Fruit fly (Drosophila melanogaster) whole organism, embryonic: Measurements from ENCODE around the gene kibra.
A peak's percentile ranks its signal among the peaks of the same experiment; 100 is the strongest.

Experiments used
- Atf-2 ChIP-seq: fragments of 200-800 bp; sonication (Bioruptor generic); optimal IDR thresholded peaks from 2 replicates; lab custom pipeline; 2016; ENCODE audit warnings: missing biosample characterization, missing genetic modification characterization
- BEAF-32 ChIP-seq: fragments of 200-800 bp; sonication (Bioruptor generic); optimal IDR thresholded peaks from 3 replicates; lab custom pipeline; 2017; ENCODE audit warnings: missing biosample characterization, missing genetic modification characterization, mild to moderate bottlenecking, moderate library complexity, missing genetic modification reagents
- CG11247 ChIP-seq: fragments of 200-800 bp; sonication (Bioruptor generic); IDR thresholded peaks from 2 replicates; pipeline ENCODE4 v1.3.6; 2022; ENCODE audit warnings: missing biosample characterization, missing genetic modification characterization
- CG11504 ChIP-seq: fragments of 200-800 bp; sonication (Bioruptor generic); optimal IDR thresholded peaks from 3 replicates; lab custom pipeline; 2019; ENCODE audit warnings: missing biosample characterization, mild to moderate bottlenecking, missing genetic modification characterization, moderate library complexity
- CG12744 ChIP-seq: fragments of 200-800 bp; sonication (Bioruptor generic); optimal IDR thresholded peaks from 2 replicates; lab custom pipeline; 2016; ENCODE audit warnings: missing biosample characterization, missing genetic modification characterization
- CG13775 ChIP-seq: fragments of 200-800 bp; sonication (Bioruptor generic); optimal IDR thresholded peaks from 3 replicates; lab custom pipeline; 2017; ENCODE audit warnings: missing biosample characterization, mild to moderate bottlenecking, missing genetic modification characterization
- CG14441 ChIP-seq: fragments of 200-800 bp; sonication (Bioruptor generic); IDR thresholded peaks from 2 replicates; pipeline ENCODE4 v1.3.6; 2022; ENCODE audit warnings: missing biosample characterization, missing genetic modification characterization
- CG14710 ChIP-seq: fragments of 200-800 bp; sonication (Bioruptor generic); optimal IDR thresholded peaks from 3 replicates; lab custom pipeline; 2019; ENCODE audit warnings: missing biosample characterization, mild to moderate bottlenecking, missing genetic modification characterization, moderate library complexity
- CG1602 ChIP-seq: fragments of 200-800 bp; sonication (Bioruptor generic); optimal IDR thresholded peaks from 3 replicates; lab custom pipeline; 2016; ENCODE audit warnings: missing biosample characterization, missing genetic modification characterization
- CG17802 ChIP-seq: fragments of 200-800 bp; sonication (Bioruptor generic); optimal IDR thresholded peaks from 2 replicates; lab custom pipeline; 2018; ENCODE audit warnings: missing biosample characterization, mild to moderate bottlenecking, missing genetic modification characterization, moderate library complexity
- CG17912 ChIP-seq: fragments of 200-800 bp; sonication (Bioruptor generic); optimal IDR thresholded peaks from 2 replicates; lab custom pipeline; 2018; ENCODE audit warnings: missing biosample characterization, mild to moderate bottlenecking, missing genetic modification characterization
- CG18476 ChIP-seq: fragments of 200-800 bp; sonication (Bioruptor generic); optimal IDR thresholded peaks from 2 replicates; lab custom pipeline; 2016; ENCODE audit warnings: missing biosample characterization, mild to moderate bottlenecking, missing genetic modification characterization
- CG2116 ChIP-seq: fragments of 200-800 bp; sonication (Bioruptor generic); optimal IDR thresholded peaks from 3 replicates; lab custom pipeline; 2018; ENCODE audit warnings: missing biosample characterization, mild to moderate bottlenecking, missing genetic modification characterization
- CG2199 ChIP-seq: fragments of 200-800 bp; sonication (Bioruptor generic); IDR thresholded peaks from 3 replicates; pipeline ENCODE4 v1.3.6; 2022; ENCODE audit warnings: missing biosample characterization, missing genetic modification characterization
- CG2202 ChIP-seq: fragments of 200-800 bp; sonication (Bioruptor generic); optimal IDR thresholded peaks from 2 replicates; lab custom pipeline; 2018; ENCODE audit warnings: missing biosample characterization, mild to moderate bottlenecking, missing genetic modification characterization
- CG31388 ChIP-seq: fragments of 200-800 bp; sonication (Bioruptor generic); optimal IDR thresholded peaks from 2 replicates; lab custom pipeline; 2016; ENCODE audit warnings: missing biosample characterization, missing genetic modification characterization
- CG43689 ChIP-seq: fragments of 200-800 bp; sonication (Bioruptor generic); IDR thresholded peaks from 2 replicates; pipeline ENCODE4 v1.3.6; 2022; ENCODE audit warnings: missing biosample characterization, missing genetic modification characterization
- CG5953 ChIP-seq: fragments of 200-800 bp; sonication (Bioruptor generic); IDR thresholded peaks from 2 replicates; pipeline ENCODE4 v1.3.6; 2022; ENCODE audit warnings: missing biosample characterization, missing genetic modification characterization
- CG6854 ChIP-seq: fragments of 200-800 bp; sonication (Bioruptor generic); optimal IDR thresholded peaks from 3 replicates; lab custom pipeline; 2017; ENCODE audit warnings: missing biosample characterization, mild to moderate bottlenecking, missing genetic modification characterization
- CG7786 ChIP-seq: fragments of 200-800 bp; sonication (Bioruptor generic); optimal IDR thresholded peaks from 2 replicates; lab custom pipeline; 2016; ENCODE audit warnings: missing biosample characterization, missing genetic modification characterization
- CG9876 ChIP-seq: fragments of 200-800 bp; sonication (Bioruptor generic); optimal IDR thresholded peaks from 2 replicates; lab custom pipeline; 2016; ENCODE audit warnings: missing biosample characterization, missing genetic modification characterization
- Dp ChIP-seq: fragments of 200-800 bp; sonication (Bioruptor generic); optimal IDR thresholded peaks from 2 replicates; lab custom pipeline; 2018; ENCODE audit warnings: missing biosample characterization, mild to moderate bottlenecking, missing genetic modification characterization, moderate library complexity
- Dref ChIP-seq: fragments of 200-800 bp; sonication (Bioruptor generic); IDR thresholded peaks from 2 replicates; pipeline ENCODE4 v1.3.6; 2022; ENCODE audit warnings: missing biosample characterization, missing genetic modification characterization
- Drgx ChIP-seq: fragments of 200-800 bp; sonication (Bioruptor generic); IDR thresholded peaks from 2 replicates; pipeline ENCODE4 v1.3.6; 2022; ENCODE audit warnings: missing biosample characterization, missing genetic modification characterization
- ERR ChIP-seq: fragments of 200-800 bp; sonication (Bioruptor generic); optimal IDR thresholded peaks from 2 replicates; lab custom pipeline; 2016; ENCODE audit warnings: missing biosample characterization, missing genetic modification characterization
- Gsc ChIP-seq: fragments of 200-800 bp; sonication (Bioruptor generic); IDR thresholded peaks from 2 replicates; pipeline ENCODE4 v1.3.6; 2022; ENCODE audit warnings: missing biosample characterization, missing genetic modification characterization
- Jarid2 ChIP-seq: fragments of 200-800 bp; sonication (Bioruptor generic); optimal IDR thresholded peaks from 3 replicates; lab custom pipeline; 2017; ENCODE audit warnings: mild to moderate bottlenecking, missing biosample characterization, missing genetic modification reagents, missing genetic modification characterization
- MTF-1 ChIP-seq: fragments of 200-800 bp; sonication (Bioruptor generic); optimal IDR thresholded peaks from 2 replicates; lab custom pipeline; 2018; ENCODE audit warnings: missing biosample characterization, mild to moderate bottlenecking, missing genetic modification characterization, borderline replicate concordance
- Mes4 ChIP-seq: fragments of 200-800 bp; sonication (Bioruptor generic); optimal IDR thresholded peaks from 2 replicates; lab custom pipeline; 2016; ENCODE audit warnings: missing biosample characterization, missing genetic modification characterization
- NC2β ChIP-seq: fragments of 200-800 bp; sonication (Bioruptor generic); optimal IDR thresholded peaks from 2 replicates; lab custom pipeline; 2016; ENCODE audit warnings: missing biosample characterization, missing genetic modification characterization
- Nf-YB ChIP-seq: fragments of 200-800 bp; sonication (Bioruptor generic); optimal IDR thresholded peaks from 3 replicates; lab custom pipeline; 2019; ENCODE audit warnings: missing biosample characterization, mild to moderate bottlenecking, missing genetic modification characterization, moderate library complexity
- Oaz ChIP-seq: fragments of 200-800 bp; sonication (Bioruptor generic); IDR thresholded peaks from 2 replicates; pipeline ENCODE4 v1.3.6; 2022; ENCODE audit warnings: missing biosample characterization, missing genetic modification characterization
- Ravus ChIP-seq: fragments of 200-800 bp; sonication (Bioruptor generic); IDR thresholded peaks from 2 replicates; pipeline ENCODE4 v1.3.6; 2022; ENCODE audit warnings: missing biosample characterization, missing genetic modification characterization
- Scr ChIP-seq: fragments of 200-800 bp; sonication (Bioruptor generic); IDR thresholded peaks from 2 replicates; pipeline ENCODE4 v1.3.6; 2022; ENCODE audit warnings: missing biosample characterization, missing genetic modification characterization; ENCODE audit not compliant: partially characterized antibody
- bbx ChIP-seq: fragments of 200-800 bp; sonication (Bioruptor generic); IDR thresholded peaks from 2 replicates; pipeline ENCODE4 v1.3.6; 2022; ENCODE audit warnings: missing biosample characterization, missing genetic modification characterization; ENCODE audit not compliant: partially characterized antibody
- bcd ChIP-seq: fragments of 200-800 bp; sonication (Bioruptor generic); optimal IDR thresholded peaks from 2 replicates; lab custom pipeline; 2017; ENCODE audit warnings: missing biosample characterization, mild to moderate bottlenecking, missing genetic modification characterization
- dm ChIP-seq: fragments of 200-800 bp; sonication (Bioruptor generic); optimal IDR thresholded peaks from 3 replicates; lab custom pipeline; 2016; ENCODE audit warnings: missing biosample characterization, missing genetic modification characterization
- ewg ChIP-seq: fragments of 200-800 bp; sonication (Bioruptor generic); optimal IDR thresholded peaks from 3 replicates; lab custom pipeline; 2017; ENCODE audit warnings: mild to moderate bottlenecking, missing biosample characterization, missing genetic modification reagents, missing genetic modification characterization
- fd3F ChIP-seq: fragments of 200-800 bp; sonication (Bioruptor generic); optimal IDR thresholded peaks from 2 replicates; lab custom pipeline; 2018; ENCODE audit warnings: missing biosample characterization, mild to moderate bottlenecking, missing genetic modification characterization, moderate library complexity
- fru ChIP-seq: fragments of >200 bp; optimal IDR thresholded peaks from 2 replicates; lab custom pipeline; 2017
- h ChIP-seq: fragments of >200 bp; optimal IDR thresholded peaks from 2 replicates; lab custom pipeline; 2017
- hbn ChIP-seq: fragments of 200-800 bp; sonication (Bioruptor generic); IDR thresholded peaks from 2 replicates; pipeline ENCODE4 v1.3.6; 2022; ENCODE audit warnings: missing biosample characterization, missing genetic modification characterization; ENCODE audit not compliant: partially characterized antibody
- lmd ChIP-seq: fragments of 200-800 bp; sonication (Bioruptor generic); IDR thresholded peaks from 2 replicates; pipeline ENCODE4 v1.3.6; 2022; ENCODE audit warnings: missing biosample characterization, missing genetic modification characterization
- mld ChIP-seq: fragments of 200-800 bp; sonication (Bioruptor generic); IDR thresholded peaks from 3 replicates; pipeline ENCODE4 v1.3.6; 2022; ENCODE audit warnings: missing biosample characterization, missing genetic modification characterization; ENCODE audit not compliant: partially characterized antibody
- nom ChIP-seq: fragments of 200-800 bp; sonication (Bioruptor generic); optimal IDR thresholded peaks from 2 replicates; lab custom pipeline; 2017; ENCODE audit warnings: missing biosample characterization, missing genetic modification characterization, mild to moderate bottlenecking, moderate library complexity, missing genetic modification reagents
- pzg ChIP-seq: fragments of 200-800 bp; sonication (Bioruptor generic); optimal IDR thresholded peaks from 3 replicates; lab custom pipeline; 2018; ENCODE audit warnings: missing biosample characterization, mild to moderate bottlenecking, missing genetic modification characterization, moderate library complexity
- seq ChIP-seq: fragments of 200-800 bp; sonication (Bioruptor generic); IDR thresholded peaks from 2 replicates; pipeline ENCODE4 v1.3.6; 2022; ENCODE audit warnings: missing biosample characterization, missing genetic modification characterization
- tna ChIP-seq: fragments of 200-800 bp; sonication (Bioruptor generic); IDR thresholded peaks from 2 replicates; pipeline ENCODE4 v1.3.6; 2022; ENCODE audit warnings: missing biosample characterization, missing genetic modification characterization; ENCODE audit not compliant: partially characterized antibody

The kibra gene

dm6 chr3R:14654976-14655896 lies 68.8 kb downstream of the kibra start (continued):
- TF ChIP-seq mld (GFP tag; lab: Robert Waterston, UW) (no peak), seq (peak; percentile 90), CG7786 (GFP tag; lab: Kevin White, UChicago) (peak; percentile 90), Ravus (GFP tag; lab: Robert Waterston, UW) (peak; percentile 70), CG11504 (tag; lab: Kevin White, UChicago) (peak; percentile 93), CG31388 (GFP tag; lab: Kevin White, UChicago) (peak; percentile 53), ERR (GFP tag; lab: Kevin White, UChicago) (peak; percentile 79), hbn (GFP tag; lab: Robert Waterston, UW) (peak; percentile 30; the same call in 1 of the 2 replicates), CG5953 (GFP tag; lab: Robert Waterston, UW) (peak; percentile 88), Jarid2 (GFP tag; lab: Kevin White, UChicago) (peak; percentile 80), CG14710 (peak; percentile 92), CG2202 (peak; percentile 87), CG17802 (tag; lab: Kevin White, UChicago) (peak; percentile 83), ewg (GFP tag; lab: Kevin White, UChicago) (peak; percentile 80), Dp (no peak), CG6854 (GFP tag; lab: Kevin White, UChicago) (peak; percentile 91), h (no peak), Nf-YB (peak; percentile 13), tna (no peak), CG18476 (GFP tag; lab: Kevin White, UChicago) (peak; percentile 91), CG14441 (peak; percentile 94), CG1602 (GFP tag; lab: Kevin White, UChicago) (peak; percentile 90), CG17912 (peak; percentile 80), fru (no peak), CG2199 (GFP tag; lab: Robert Waterston, UW) (peak; percentile 78; the same call in 2 of the 3 replicates), Mes4 (GFP tag; lab: Kevin White, UChicago) (peak; percentile 86), BEAF-32 (peak; percentile 83), fd3F (GFP tag; lab: Kevin White, UChicago) (peak; percentile 91), Oaz (peak; percentile 84), bbx (GFP tag; lab: Robert Waterston, UW) (peak; percentile 58; the same call in 1 of the 2 replicates), CG12744 (GFP tag; lab: Kevin White, UChicago) (peak; percentile 89), Scr (GFP tag; lab: Robert Waterston, UW) (peak; percentile 76), CG13775 (GFP tag; lab: Kevin White, UChicago) (peak; percentile 92), Atf-2 (GFP tag; lab: Kevin White, UChicago) (peak; percentile 90), CG2116 (GFP tag; lab: Kevin White, UChicago) (peak; percentile 69), nom (GFP tag; lab: Kevin White, UChicago) (peak; percentile 91), NC2β (peak; percentile 92), Drgx (GFP tag; lab: Robert Waterston, UW) (peak; percentile 93), Gsc (GFP tag; lab: Robert Waterston, UW) (no peak), pzg (peak; percentile 43), Dref (GFP tag; lab: Robert Waterston, UW) (peak; percentile 73), MTF-1 (GFP tag; lab: Kevin White, UChicago) (peak; percentile 90), CG43689 (GFP tag; lab: Robert Waterston, UW) (peak; percentile 79), CG9876 (GFP tag; lab: Kevin White, UChicago) (peak; percentile 83), CG11247 (GFP tag; lab: Robert Waterston, UW) (peak; percentile 85), lmd (GFP tag; lab: Robert Waterston, UW) (peak; percentile 91), bcd (GFP tag; lab: Kevin White, UChicago) (peak; percentile 93), dm (GFP tag; lab: Kevin White, UChicago) (peak; percentile 66)
